Worm (Caenorhabditis elegans) whole organism, dauer: ENCODE results near the gene his-39.
"Not testable (repeated sequence)": the region's sequence is repeated elsewhere in the genome, so short reads cannot be mapped to it uniquely, and the experiment has no call there.

Experiments
- unc-62 ChIP-seq: sonication (generic microtip); optimal IDR thresholded peaks from 2 replicates; lab custom pipeline; 2017; ENCODE audit warnings: missing biosample characterization, missing genetic modification reagents, missing genetic modification characterization

The his-39 gene

DNA sequence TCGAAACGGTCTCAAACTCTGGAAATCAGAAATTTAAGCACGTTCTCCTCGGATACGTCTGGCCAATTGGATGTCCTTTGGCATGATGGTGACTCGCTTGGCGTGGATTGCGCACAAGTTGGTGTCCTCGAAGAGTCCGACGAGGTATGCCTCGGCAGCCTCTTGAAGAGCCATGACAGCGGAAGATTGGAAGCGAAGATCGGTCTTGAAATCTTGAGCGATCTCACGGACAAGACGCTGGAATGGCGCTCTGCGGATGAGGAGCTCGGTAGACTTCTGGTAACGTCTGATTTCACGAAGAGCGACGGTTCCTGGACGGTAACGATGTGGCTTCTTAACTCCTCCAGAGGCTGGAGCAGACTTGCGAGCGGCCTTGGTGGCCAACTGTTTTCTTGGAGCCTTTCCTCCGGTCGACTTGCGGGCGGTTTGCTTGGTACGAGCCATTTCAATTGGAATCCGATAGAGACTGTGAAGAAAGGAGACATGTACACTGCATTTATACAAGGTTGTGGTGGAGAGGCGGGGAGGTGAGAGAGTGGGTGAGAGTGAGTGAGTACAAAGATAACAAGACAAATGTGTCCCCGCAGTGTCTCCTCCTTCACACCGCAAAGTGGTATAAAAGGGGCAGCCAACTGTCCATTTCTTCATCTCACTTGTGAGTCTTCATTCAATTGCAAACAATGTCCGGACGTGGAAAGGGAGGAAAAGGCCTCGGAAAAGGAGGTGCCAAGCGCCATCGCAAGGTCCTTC is 1.6 kb upstream of the his-39 start, which contains the start of the genes his-6 and his-5:
his-6 (minus strand) TSS at position 444 of the 750 bp plus-strand sequence.
his-5 (plus strand) TSS at position 681 of the 750 bp plus-strand sequence.
- not testable (repeated sequence) for TF ChIP-seq unc-62

ce11 chrV:8537031-8537430 is 718 bp downstream of the his-39 start, which contains the start of gene otpl-4:
Gene otpl-4 (plus strand): TSS chrV:8537331.
- no peak for TF ChIP-seq unc-62

ce11 chrV:8545531-8546224 is 9.4 kb downstream of the his-39 start, which contains the start of the genes slc-17.8 and asns-1:
Gene slc-17.8 (minus strand): TSS chrV:8545581.
Gene asns-1 (plus strand): TSS chrV:8546174.
- no peak for TF ChIP-seq unc-62

- no peak for TF ChIP-seq unc-62
Observed at ce11 chrV:8548989-8549388, 12.7 kb downstream of the his-39 start, which contains the start of gene stdh-4. Gene stdh-4 (plus strand): TSS chrV:8549289.

DNA sequence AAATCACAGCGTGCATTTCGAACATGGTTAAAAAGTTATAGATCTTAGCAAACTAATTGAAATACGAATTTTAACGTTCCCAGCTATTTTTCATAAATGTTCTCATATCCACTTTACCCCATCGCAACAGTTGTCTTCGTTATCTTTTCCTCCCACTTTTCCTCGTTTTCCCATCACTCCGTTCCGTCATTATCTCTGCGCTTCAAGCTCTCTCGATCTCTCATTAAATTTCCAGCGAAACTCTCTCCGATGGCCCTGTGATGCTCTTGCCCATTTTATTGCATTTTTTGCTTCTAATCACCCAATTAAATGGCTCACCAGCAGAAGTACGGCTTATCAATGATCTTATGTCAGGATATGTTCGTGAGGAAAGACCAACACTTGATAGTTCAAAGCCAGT is 16.1 kb downstream of the his-39 start, which contains the start of gene acr-15:
acr-15 (plus strand) TSS at position 236 of the 400 bp plus-strand sequence.
- TF ChIP-seq unc-62: no peak

ce11 chrV:8555955-8556354 is 19.6 kb downstream of the his-39 start:
- no peak for TF ChIP-seq unc-62

DNA sequence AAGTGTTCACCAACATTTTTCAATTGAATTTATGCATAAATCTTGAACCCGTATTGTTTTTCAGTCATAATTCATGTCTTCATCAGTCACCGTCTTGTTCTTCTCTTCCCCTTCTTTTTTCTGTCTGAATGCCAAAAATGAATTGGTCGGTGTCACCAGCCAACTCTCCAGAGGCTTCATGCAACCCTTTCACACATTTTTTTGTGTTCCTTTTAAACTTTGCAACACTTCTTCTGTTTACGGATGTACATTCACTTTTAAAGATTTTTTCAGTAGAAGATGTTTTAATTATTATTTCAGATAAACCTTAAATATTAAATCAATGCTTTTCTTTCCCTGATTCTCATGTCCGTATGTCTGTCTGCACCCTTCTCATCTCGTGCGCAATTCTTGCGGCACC is 24.6 kb downstream of the his-39 start, which contains the start of gene acr-16:
acr-16 (plus strand) TSS at position 301 of the 400 bp plus-strand sequence.
- TF ChIP-seq unc-62: no peak

- TF ChIP-seq unc-62: no peak
Observed at ce11 chrV:8565075-8565474, 28.8 kb downstream of the his-39 start, which contains the start of gene F25G6.8. Gene F25G6.8 (minus strand): TSS chrV:8565175.

DNA sequence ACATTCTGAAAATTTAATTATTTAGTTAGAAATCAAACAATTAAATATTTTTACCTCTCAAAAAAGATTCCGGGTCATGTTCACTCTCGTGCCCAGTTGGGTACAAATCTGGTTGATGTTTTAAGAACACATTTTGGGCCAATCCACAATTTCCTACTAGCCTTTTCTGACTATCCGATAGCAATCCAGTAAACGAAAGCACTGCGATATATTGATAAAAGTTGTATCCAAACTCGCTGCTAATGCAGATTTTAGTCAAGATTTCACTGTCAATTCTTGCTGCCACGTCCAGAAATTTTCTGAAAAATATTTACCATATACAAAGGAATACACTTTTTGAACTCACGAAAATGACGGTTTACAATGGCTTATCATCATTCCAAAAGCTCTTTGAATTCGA is 32.9 kb downstream of the his-39 start:
- no peak for TF ChIP-seq unc-62

DNA sequence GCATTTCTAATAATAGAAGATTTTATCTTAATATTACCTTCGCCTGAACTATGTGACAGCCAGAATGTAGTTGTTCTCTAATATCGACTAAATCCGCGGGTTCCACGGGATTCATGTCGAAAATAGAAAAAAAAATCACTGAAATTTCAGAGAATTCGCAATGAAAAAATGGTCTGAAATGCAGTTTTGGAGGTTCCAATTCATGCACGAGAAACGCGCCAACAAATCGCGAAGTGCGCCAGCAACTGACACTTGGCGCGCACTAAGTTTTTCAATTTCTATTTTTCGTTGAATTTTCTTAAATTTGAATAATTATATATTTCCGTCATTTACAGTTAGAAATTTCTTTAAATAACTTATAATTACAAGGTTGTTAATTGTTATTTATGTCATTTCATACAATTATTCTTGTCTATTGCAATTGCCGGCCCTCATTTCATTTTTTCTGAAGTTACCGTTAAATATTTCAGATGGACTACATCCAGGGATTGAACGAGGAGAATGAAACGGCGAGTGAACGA is 33.6 kb downstream of the his-39 start, which contains the start of the genes F25G6.9 and symk-1:
F25G6.9 (minus strand) TSS at position 160 of the 521 bp plus-strand sequence.
symk-1 (plus strand) TSS at position 471 of the 521 bp plus-strand sequence.
- TF ChIP-seq unc-62: no peak

- not testable (repeated sequence) for TF ChIP-seq unc-62
Observed at ce11 chrV:8574762-8575161, 38.4 kb downstream of the his-39 start, which contains the start of gene F25G6.1. Gene F25G6.1 (plus strand): TSS chrV:8575062.

ce11 chrV:8580961-8581360 is 44.6 kb downstream of the his-39 start, which contains the start of gene C10B5.1:
Gene C10B5.1 (plus strand): TSS chrV:8581261.
- no peak for TF ChIP-seq unc-62
